Worm (Caenorhabditis elegans): ENCODE results near the gene cap-1.

The cap-1 gene

ce11 chrIV:7234623-7235022 lies 4.6 kb upstream of the cap-1 start:
- TF ChIP-seq T26A5.8 (tag; optimal IDR thresholded peaks at IDR 0.05) (no peak), F52B5.7 (tag; optimal IDR thresholded peaks at IDR 0.05) (no peak), Y79H2A.3 (GFP tag; conservative IDR thresholded peaks at IDR 0.05) (no peak)

DNA sequence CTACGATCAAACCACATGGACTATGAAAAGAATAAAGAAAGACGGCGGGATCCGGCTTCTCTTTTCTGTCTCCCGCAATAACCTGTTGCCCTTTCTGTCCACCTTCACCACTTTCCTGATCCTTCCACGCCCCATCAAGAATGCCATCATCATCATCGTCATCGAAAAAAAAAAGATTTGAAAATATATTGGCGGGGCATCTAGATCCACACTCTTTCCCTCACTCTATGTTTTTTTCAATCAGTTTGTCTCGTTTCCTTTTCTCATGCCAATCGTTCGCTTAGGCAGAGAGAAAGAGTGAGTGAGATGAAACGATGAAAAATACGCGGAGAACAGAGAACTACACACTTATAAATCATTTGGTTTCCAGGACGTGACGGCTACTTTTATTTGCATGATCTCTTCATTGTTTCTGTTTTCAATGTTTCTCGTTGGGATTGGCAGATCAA lies 3.6 kb upstream of the cap-1 start:
- TF ChIP-seq K11D2.4 (GFP tag; IDR thresholded peaks at IDR 0.05) (0 out of 2 replicates have a peak, but pooled peaks have one; percentile 30), F37B4.10 (GFP tag; IDR thresholded peaks at IDR 0.05) (no peak)

ce11 chrIV:7230935-7231334 lies 912 bp upstream of the cap-1 start, which contains the start of gene D2024.4:
Gene D2024.4 (plus strand): TSS chrIV:7231235.
- TF ChIP-seq unc-62 (GFP tag; optimal IDR thresholded peaks at IDR 0.05), result no peak
- no peak for TF ChIP-seq ekl-4 (GFP tag; IDR thresholded peaks at IDR 0.05)
- TF ChIP-seq F55B11.4 (tag; optimal IDR thresholded peaks at IDR 0.05; ENCODE audit: borderline replicate concordance, insufficient read depth), result no peak
- TF ChIP-seq F39B2.1 (GFP tag; IDR thresholded peaks at IDR 0.05), result no peak
- TF ChIP-seq F49E8.2 (tag; optimal IDR thresholded peaks at IDR 0.05; ENCODE audit: insufficient read depth), result no peak
- no peak for TF ChIP-seq F37B4.10 (GFP tag; IDR thresholded peaks at IDR 0.05)
- TF ChIP-seq lsy-27 (tag; optimal IDR thresholded peaks at IDR 0.05; ENCODE audit: borderline replicate concordance, insufficient read depth), result no peak
- TF ChIP-seq rpc-1 (optimal IDR thresholded peaks at IDR 0.05), result no peak
- no peak for TF ChIP-seq rpc-1 (tag; optimal IDR thresholded peaks at IDR 0.05)
- TF ChIP-seq ztf-25 (GFP tag; IDR thresholded peaks at IDR 0.05), result no peak
- TF ChIP-seq F23B12.7 (tag; optimal IDR thresholded peaks at IDR 0.05; ENCODE audit: insufficient read depth), result no peak
- TF ChIP-seq akir-1 (GFP tag; optimal IDR thresholded peaks at IDR 0.05), result no peak
- no peak for TF ChIP-seq aptf-2 (GFP tag; conservative IDR thresholded peaks at IDR 0.05)
- no peak for TF ChIP-seq nhr-179 (tag; optimal IDR thresholded peaks at IDR 0.05)
- no peak for TF ChIP-seq ztf-26 (tag; optimal IDR thresholded peaks at IDR 0.05)
- TF ChIP-seq ztf-28 (GFP tag; IDR thresholded peaks at IDR 0.05), result no peak
- no peak for TF ChIP-seq hlh-12 (tag; optimal IDR thresholded peaks at IDR 0.05)
- no peak for TF ChIP-seq hmg-1.2 (GFP tag; IDR thresholded peaks at IDR 0.05)
- TF ChIP-seq ceh-27 (GFP tag; optimal IDR thresholded peaks at IDR 0.05), result no peak

ce11 chrIV:7228208-7228607 lies 1.8 kb downstream of the cap-1 start, which contains the start of gene D2024.5:
Gene D2024.5 (minus strand): TSS chrIV:7228308.
- TF ChIP-seq egl-18 (GFP tag; IDR thresholded peaks at IDR 0.05) (no peak), snpc-1.1 (tag; optimal IDR thresholded peaks at IDR 0.05; ENCODE audit: insufficient read depth) (no peak), let-526 (GFP tag; IDR thresholded peaks at IDR 0.05) (no peak), lin-40 (tag; optimal IDR thresholded peaks at IDR 0.05) (no peak), C17E4.6 (GFP tag; IDR thresholded peaks at IDR 0.05) (no peak), ztf-18 (tag; optimal IDR thresholded peaks at IDR 0.05) (no peak), F52B5.7 (tag; optimal IDR thresholded peaks at IDR 0.05) (no peak), attf-6 (GFP tag; IDR thresholded peaks at IDR 0.05) (no peak), F33H1.4 (GFP tag; IDR thresholded peaks at IDR 0.05) (no peak), egl-44 (GFP tag; IDR thresholded peaks at IDR 0.05) (no peak), sptf-2 (GFP tag; optimal IDR thresholded peaks at IDR 0.05) (no peak)

ce11 chrIV:7227072-7227471 lies 3.0 kb downstream of the cap-1 start, which contains the start of gene R13A1.10:
Gene R13A1.10 (minus strand): TSS chrIV:7227172.
- TF ChIP-seq ztf-25 (GFP tag; IDR thresholded peaks at IDR 0.05) (no peak), lsy-27 (tag; optimal IDR thresholded peaks at IDR 0.05; ENCODE audit: borderline replicate concordance, insufficient read depth) (no peak), bed-2 (GFP tag; IDR thresholded peaks at IDR 0.05) (no peak), attf-6 (GFP tag; IDR thresholded peaks at IDR 0.05) (no peak), lag-1 (GFP tag; IDR thresholded peaks at IDR 0.05) (no peak), ceh-79 (tag; optimal IDR thresholded peaks at IDR 0.05) (no peak), cebp-1 (GFP tag; IDR thresholded peaks at IDR 0.05) (no peak), cebp-1 (tag; optimal IDR thresholded peaks at IDR 0.05) (no peak)

Data from whole organism, young adult.